Fruit fly (Drosophila melanogaster) whole organism, prepupa: Measurements from ENCODE around the gene Gasp.

Source experiments
- CG11762 ChIP-seq: fragments of 200-800 bp; sonication (Bioruptor generic); optimal IDR thresholded peaks from 3 replicates; lab custom pipeline; 2016; ENCODE audit warnings: missing biosample characterization, missing genetic modification characterization; ENCODE audit not compliant: insufficient read depth
- CG15336 ChIP-seq: fragments of 200-800 bp; sonication (Bioruptor generic); IDR thresholded peaks from 2 replicates; pipeline ENCODE4 v1.3.6; 2022; ENCODE audit warnings: missing biosample characterization, missing genetic modification characterization
- CG1621 ChIP-seq: fragments of 200-800 bp; sonication (Bioruptor generic); optimal IDR thresholded peaks from 3 replicates; lab custom pipeline; 2018; ENCODE audit warnings: missing biosample characterization, mild to moderate bottlenecking, missing genetic modification characterization
- CG16779 ChIP-seq: fragments of 200-800 bp; sonication (Bioruptor generic); optimal IDR thresholded peaks from 3 replicates; lab custom pipeline; 2017; ENCODE audit warnings: missing biosample characterization, mild to moderate bottlenecking, missing genetic modification characterization
- CG34406 ChIP-seq: fragments of 200-800 bp; sonication (Bioruptor generic); optimal IDR thresholded peaks from 3 replicates; lab custom pipeline; 2016; ENCODE audit warnings: missing biosample characterization, missing genetic modification characterization
- CG6276 ChIP-seq: fragments of 200-800 bp; sonication (Bioruptor generic); optimal IDR thresholded peaks from 2 replicates; lab custom pipeline; 2017; ENCODE audit warnings: missing biosample characterization, mild to moderate bottlenecking, missing genetic modification characterization
- CG7368 ChIP-seq: fragments of 200-800 bp; sonication (Bioruptor generic); optimal IDR thresholded peaks from 3 replicates; lab custom pipeline; 2016; ENCODE audit warnings: missing biosample characterization, missing genetic modification characterization
- CG8119 ChIP-seq: fragments of 200-800 bp; sonication (Bioruptor generic); IDR thresholded peaks from 3 replicates; pipeline ENCODE4 v1.3.6; 2022; ENCODE audit warnings: missing biosample characterization, missing genetic modification characterization
- CG8319 ChIP-seq: fragments of 200-800 bp; sonication (Bioruptor generic); optimal IDR thresholded peaks from 3 replicates; lab custom pipeline; 2016; ENCODE audit warnings: missing biosample characterization, missing genetic modification characterization
- Hr38 ChIP-seq: sonication (Bioruptor generic); optimal IDR thresholded peaks from 2 replicates; lab custom pipeline; 2016; ENCODE audit warnings: missing biosample characterization, missing genetic modification characterization
- Hr39 ChIP-seq: fragments of 200-800 bp; sonication (Bioruptor generic); optimal IDR thresholded peaks from 2 replicates; lab custom pipeline; 2016; ENCODE audit warnings: missing biosample characterization, missing genetic modification characterization
- Sox15 ChIP-seq: fragments of 200-800 bp; sonication (Bioruptor generic); optimal IDR thresholded peaks from 3 replicates; lab custom pipeline; 2016; ENCODE audit warnings: missing biosample characterization, missing genetic modification characterization
- acj6 ChIP-seq: fragments of 200-800 bp; sonication (Bioruptor generic); optimal IDR thresholded peaks from 3 replicates; lab custom pipeline; 2016; ENCODE audit warnings: missing biosample characterization, missing genetic modification characterization
- vri ChIP-seq: fragments of 200-800 bp; sonication (Bioruptor generic); optimal IDR thresholded peaks from 3 replicates; lab custom pipeline; 2016; ENCODE audit warnings: missing biosample characterization, mild to moderate bottlenecking, missing genetic modification characterization

- no peak for TF ChIP-seq acj6
- no peak for TF ChIP-seq Hr39
- no peak for TF ChIP-seq CG11762
- no peak for TF ChIP-seq Hr38 (GFP tag; lab: Kevin White, UChicago)
- TF ChIP-seq CG15336 (GFP tag; lab: Robert Waterston, UW), result no peak
- no peak for TF ChIP-seq CG1621 (tag; lab: Kevin White, UChicago)
- TF ChIP-seq Sox15 (GFP tag; lab: Kevin White, UChicago), result no peak
- TF ChIP-seq CG6276 (GFP tag; lab: Kevin White, UChicago), result no peak
- TF ChIP-seq CG8119 (GFP tag; lab: Robert Waterston, UW), result no peak
- no peak for TF ChIP-seq CG16779
- no peak for TF ChIP-seq CG34406 (GFP tag; lab: Kevin White, UChicago)
- TF ChIP-seq CG8319 (GFP tag; lab: Kevin White, UChicago), result no peak
- TF ChIP-seq vri (GFP tag; lab: Kevin White, UChicago), result no peak
- TF ChIP-seq CG7368 (GFP tag; lab: Kevin White, UChicago), result no peak
Measured at dm6 chr3R:6057436-6057835, 43.3 kb downstream of the Gasp start, which contains the start of gene CG15580.
